Fruit fly (Drosophila melanogaster) whole organism, embryonic: ENCODE measurements around the gene mRpS7.
A peak's percentile ranks its signal among the peaks of the same experiment; 100 is the strongest.

ENCODE experiments used
- C15 ChIP-seq: fragments of 200-800 bp; sonication (Bioruptor generic); IDR thresholded peaks from 3 replicates; pipeline ENCODE4 v1.3.6; 2022; ENCODE audit warnings: missing biosample characterization, missing genetic modification characterization
- CG11456 ChIP-seq: fragments of 200-800 bp; sonication (Bioruptor generic); IDR thresholded peaks from 3 replicates; pipeline ENCODE4 v1.3.6; 2022; ENCODE audit warnings: missing biosample characterization, missing genetic modification characterization
- CG14860 ChIP-seq: fragments of 200-800 bp; sonication (Bioruptor generic); IDR thresholded peaks from 3 replicates; pipeline ENCODE4 v1.3.6; 2022; ENCODE audit warnings: missing biosample characterization, missing genetic modification characterization; ENCODE audit not compliant: partially characterized antibody
- CG14965 ChIP-seq: fragments of 200-800 bp; sonication (Bioruptor generic); optimal IDR thresholded peaks from 2 replicates; lab custom pipeline; 2016; ENCODE audit warnings: missing biosample characterization, missing genetic modification characterization, borderline replicate concordance
- CG18476 ChIP-seq: fragments of 200-800 bp; sonication (Bioruptor generic); optimal IDR thresholded peaks from 2 replicates; lab custom pipeline; 2016; ENCODE audit warnings: missing biosample characterization, mild to moderate bottlenecking, missing genetic modification characterization
- CG31365 ChIP-seq: fragments of 200-800 bp; sonication (Bioruptor generic); optimal IDR thresholded peaks from 2 replicates; lab custom pipeline; 2018; ENCODE audit warnings: missing biosample characterization, mild to moderate bottlenecking, missing genetic modification characterization
- CG32772 ChIP-seq: fragments of 200-800 bp; sonication (Bioruptor generic); IDR thresholded peaks from 2 replicates; pipeline ENCODE4 v1.3.6; 2022; ENCODE audit warnings: missing biosample characterization, missing genetic modification characterization
- CG43689 ChIP-seq: fragments of 200-800 bp; sonication (Bioruptor generic); IDR thresholded peaks from 2 replicates; pipeline ENCODE4 v1.3.6; 2022; ENCODE audit warnings: missing biosample characterization, missing genetic modification characterization
- CG5953 ChIP-seq: fragments of 200-800 bp; sonication (Bioruptor generic); IDR thresholded peaks from 2 replicates; pipeline ENCODE4 v1.3.6; 2022; ENCODE audit warnings: missing biosample characterization, missing genetic modification characterization
- CG6765 ChIP-seq: fragments of 200-800 bp; sonication (Bioruptor generic); optimal IDR thresholded peaks from 3 replicates; lab custom pipeline; 2017; ENCODE audit warnings: missing biosample characterization, mild to moderate bottlenecking, missing genetic modification characterization
- CG7745 ChIP-seq: fragments of 200-800 bp; sonication (Bioruptor generic); optimal IDR thresholded peaks from 2 replicates; lab custom pipeline; 2018; ENCODE audit warnings: missing biosample characterization, mild to moderate bottlenecking, missing genetic modification characterization, moderate library complexity
- CG7928 ChIP-seq: fragments of 200-800 bp; sonication (Bioruptor generic); optimal IDR thresholded peaks from 2 replicates; lab custom pipeline; 2017; ENCODE audit warnings: missing biosample characterization, mild to moderate bottlenecking, missing genetic modification characterization
- CG8281 ChIP-seq: fragments of 200-800 bp; sonication (Bioruptor generic); optimal IDR thresholded peaks from 2 replicates; lab custom pipeline; 2018; ENCODE audit warnings: missing biosample characterization, mild to moderate bottlenecking, missing genetic modification characterization, moderate library complexity
- CG8478 ChIP-seq: fragments of >200 bp; optimal IDR thresholded peaks from 2 replicates; lab custom pipeline; 2018
- CG8765 ChIP-seq: fragments of 200-800 bp; sonication (Bioruptor generic); IDR thresholded peaks from 2 replicates; pipeline ENCODE4 v1.3.6; 2022; ENCODE audit warnings: missing biosample characterization, missing genetic modification characterization
- CG9727 ChIP-seq: fragments of 200-800 bp; sonication (Bioruptor generic); optimal IDR thresholded peaks from 3 replicates; lab custom pipeline; 2017; ENCODE audit warnings: missing biosample characterization, mild to moderate bottlenecking, missing genetic modification characterization
- Dfd ChIP-seq, 2 experiments: fragments of >200 bp; optimal IDR thresholded peaks; 2 replicates each; lab custom pipeline; 2017; ENCODE audit warnings: missing biosample characterization in 2 of 2, missing genetic modification characterization in 2 of 2
- Ets65A ChIP-seq: fragments of 200-800 bp; sonication (Bioruptor generic); peaks from one replicate; lab custom pipeline; 2016; ENCODE audit warnings: missing biosample characterization, missing genetic modification characterization
- Gsc ChIP-seq: fragments of 200-800 bp; sonication (Bioruptor generic); IDR thresholded peaks from 2 replicates; pipeline ENCODE4 v1.3.6; 2022; ENCODE audit warnings: missing biosample characterization, missing genetic modification characterization
- HHEX ChIP-seq: fragments of 200-800 bp; sonication (Bioruptor generic); optimal IDR thresholded peaks from 3 replicates; lab custom pipeline; 2017; ENCODE audit warnings: missing biosample characterization, mild to moderate bottlenecking, missing genetic modification characterization, missing genetic modification reagents
- HLHmδ ChIP-seq: fragments of 200-800 bp; sonication (Bioruptor generic); optimal IDR thresholded peaks from 2 replicates; lab custom pipeline; 2018; ENCODE audit warnings: missing biosample characterization, mild to moderate bottlenecking, missing genetic modification characterization, moderate library complexity
- Hmx ChIP-seq: fragments of 200-800 bp; sonication (Bioruptor generic); optimal IDR thresholded peaks from 2 replicates; lab custom pipeline; 2016; ENCODE audit warnings: missing biosample characterization, missing genetic modification characterization
- Hr51 ChIP-seq, 2 experiments: fragments of 200-800 bp; sonication (Bioruptor generic); optimal IDR thresholded peaks; 2 replicates in 1 of 2; 3 replicates in 1 of 2; lab custom pipeline; 2016 to 2018; ENCODE audit warnings: missing biosample characterization in 2 of 2, missing genetic modification characterization in 2 of 2, mild to moderate bottlenecking in 1 of 2, moderate library complexity in 1 of 2
- Lhr ChIP-seq: fragments of 200-800 bp; sonication (Bioruptor generic); optimal IDR thresholded peaks from 3 replicates; lab custom pipeline; 2017; ENCODE audit warnings: mild to moderate bottlenecking, missing biosample characterization, missing genetic modification reagents, missing genetic modification characterization
- Nf-YA ChIP-seq: fragments of 200-800 bp; sonication (Bioruptor generic); IDR thresholded peaks from 2 replicates; pipeline ENCODE4 v1.3.6; 2022; ENCODE audit warnings: missing biosample characterization, missing genetic modification characterization
- Scr ChIP-seq: fragments of 200-800 bp; sonication (Bioruptor generic); IDR thresholded peaks from 2 replicates; pipeline ENCODE4 v1.3.6; 2022; ENCODE audit warnings: missing biosample characterization, missing genetic modification characterization; ENCODE audit not compliant: partially characterized antibody
- ash1 ChIP-seq: fragments of 200-800 bp; sonication (Bioruptor generic); optimal IDR thresholded peaks from 2 replicates; lab custom pipeline; 2018; ENCODE audit warnings: missing biosample characterization, mild to moderate bottlenecking, missing genetic modification characterization
- ato ChIP-seq: fragments of 200-800 bp; sonication (Bioruptor generic); IDR thresholded peaks from 2 replicates; pipeline ENCODE4 v1.3.6; 2022; ENCODE audit warnings: missing biosample characterization, missing genetic modification characterization; ENCODE audit not compliant: partially characterized antibody
- bcd ChIP-seq: fragments of 200-800 bp; sonication (Bioruptor generic); optimal IDR thresholded peaks from 2 replicates; lab custom pipeline; 2017; ENCODE audit warnings: missing biosample characterization, mild to moderate bottlenecking, missing genetic modification characterization
- caup ChIP-seq: fragments of 200-800 bp; sonication (Bioruptor generic); optimal IDR thresholded peaks from 3 replicates; lab custom pipeline; 2017; ENCODE audit warnings: missing biosample characterization, mild to moderate bottlenecking, missing genetic modification characterization, moderate library complexity; ENCODE audit not compliant: severe bottlenecking
- chn ChIP-seq: fragments of 200-800 bp; sonication (Bioruptor generic); optimal IDR thresholded peaks from 2 replicates; lab custom pipeline; 2016; ENCODE audit warnings: missing biosample characterization, missing genetic modification characterization
- corto ChIP-seq: fragments of 200-800 bp; sonication (Bioruptor generic); optimal IDR thresholded peaks from 2 replicates; lab custom pipeline; 2016; ENCODE audit warnings: missing biosample characterization, mild to moderate bottlenecking, missing genetic modification characterization, moderate library complexity
- danr ChIP-seq: fragments of 200-800 bp; sonication (Bioruptor generic); IDR thresholded peaks from 2 replicates; pipeline ENCODE4 v1.3.6; 2022; ENCODE audit warnings: missing biosample characterization, missing genetic modification characterization
- ewg ChIP-seq: fragments of 200-800 bp; sonication (Bioruptor generic); optimal IDR thresholded peaks from 3 replicates; lab custom pipeline; 2017; ENCODE audit warnings: mild to moderate bottlenecking, missing biosample characterization, missing genetic modification reagents, missing genetic modification characterization
- gcm2 ChIP-seq: fragments of 200-800 bp; sonication (Bioruptor generic); optimal IDR thresholded peaks from 2 replicates; lab custom pipeline; 2016; ENCODE audit warnings: missing biosample characterization, missing genetic modification characterization
- gro ChIP-seq: fragments of 200-800 bp; sonication (Bioruptor generic); optimal IDR thresholded peaks from 2 replicates; lab custom pipeline; 2016; ENCODE audit warnings: missing biosample characterization, missing genetic modification characterization
- gsb ChIP-seq: fragments of 200-800 bp; sonication (Bioruptor generic); IDR thresholded peaks from 2 replicates; pipeline ENCODE4 v1.3.6; 2022; ENCODE audit warnings: missing biosample characterization, missing genetic modification characterization
- ham ChIP-seq: fragments of 200-800 bp; sonication (Bioruptor generic); IDR thresholded peaks from 2 replicates; pipeline ENCODE4 v1.3.6; 2022; ENCODE audit warnings: missing biosample characterization, missing genetic modification characterization
- hbn ChIP-seq: fragments of 200-800 bp; sonication (Bioruptor generic); IDR thresholded peaks from 2 replicates; pipeline ENCODE4 v1.3.6; 2022; ENCODE audit warnings: missing biosample characterization, missing genetic modification characterization; ENCODE audit not compliant: partially characterized antibody
- hth ChIP-seq: fragments of >200 bp; optimal IDR thresholded peaks from 2 replicates; lab custom pipeline; 2017; ENCODE audit warnings: inconsistent platforms
- jumu ChIP-seq: fragments of 200-800 bp; sonication (Bioruptor generic); optimal IDR thresholded peaks from 3 replicates; lab custom pipeline; 2016; ENCODE audit warnings: missing biosample characterization, missing genetic modification characterization
- knrl ChIP-seq: fragments of 200-800 bp; sonication (Bioruptor generic); IDR thresholded peaks from 3 replicates; pipeline ENCODE4 v1.3.6; 2022; ENCODE audit warnings: missing biosample characterization, missing genetic modification characterization; ENCODE audit not compliant: partially characterized antibody
- lmd ChIP-seq: fragments of 200-800 bp; sonication (Bioruptor generic); IDR thresholded peaks from 2 replicates; pipeline ENCODE4 v1.3.6; 2022; ENCODE audit warnings: missing biosample characterization, missing genetic modification characterization
- p53 ChIP-seq: fragments of 200-800 bp; sonication (Bioruptor generic); optimal IDR thresholded peaks from 2 replicates; lab custom pipeline; 2016; ENCODE audit warnings: missing biosample characterization, missing genetic modification characterization
- pros ChIP-seq: fragments of 200-800 bp; sonication (Bioruptor generic); optimal IDR thresholded peaks from 3 replicates; lab custom pipeline; 2019; ENCODE audit warnings: missing biosample characterization, mild to moderate bottlenecking, missing genetic modification characterization, moderate library complexity
- salm ChIP-seq: fragments of 200-800 bp; sonication (Bioruptor generic); optimal IDR thresholded peaks from 2 replicates; lab custom pipeline; 2018; ENCODE audit warnings: missing biosample characterization, mild to moderate bottlenecking, missing genetic modification characterization
- sc ChIP-seq, 3 experiments: fragments of >200 bp in 2 of 3; fragments of 200-800 bp in 1 of 3; sonication (Bioruptor generic) in 1 of 3; optimal IDR thresholded peaks; 2 replicates in 2 of 3; 3 replicates in 1 of 3; lab custom pipeline; 2017; ENCODE audit warnings: mild to moderate bottlenecking in 1 of 3, missing biosample characterization in 1 of 3, missing genetic modification characterization in 1 of 3, missing genetic modification reagents in 1 of 3
- stwl ChIP-seq: fragments of 200-800 bp; sonication (Bioruptor generic); optimal IDR thresholded peaks from 3 replicates; lab custom pipeline; 2018; ENCODE audit warnings: missing biosample characterization, mild to moderate bottlenecking, missing genetic modification characterization, moderate library complexity
- zfh2 ChIP-seq: fragments of 200-800 bp; sonication (Bioruptor generic); optimal IDR thresholded peaks from 2 replicates; lab custom pipeline; 2016; ENCODE audit warnings: missing biosample characterization, missing genetic modification characterization

Gene mRpS7

dm6 chr2L:10430802-10431476, 44.5 kb downstream of the mRpS7 start, which contains the start of the genes Bug22 and TfIIB (continued):
- TF ChIP-seq CG11456 (GFP tag; lab: Robert Waterston, UW) (peak; percentile 90), HHEX (peak; percentile 48), salm (tag; lab: Kevin White, UChicago) (peak; percentile 17), sc (optimal IDR thresholded peaks at IDR 0.05; lab: Kevin White, UChicago) (no peak), sc (GFP tag; optimal IDR thresholded peaks at IDR 0.05; lab: Kevin White, UChicago) (no peak), Nf-YA (GFP tag; lab: Robert Waterston, UW) (no peak), lmd (GFP tag; lab: Robert Waterston, UW) (no peak; the same call in 1 of the 2 replicates), Dfd (GFP tag; optimal IDR thresholded peaks at IDR 0.05; lab: Kevin White, UChicago) (no peak), ewg (GFP tag; lab: Kevin White, UChicago) (peak; percentile 49), corto (GFP tag; lab: Kevin White, UChicago) (no peak), HLHmδ (GFP tag; lab: Kevin White, UChicago) (peak; percentile 30), CG43689 (GFP tag; lab: Robert Waterston, UW) (no peak), CG8478 (lab: Kevin White, UChicago) (no peak), Ets65A (GFP tag; lab: Kevin White, UChicago) (peak; percentile 94), Scr (no peak), CG14860 (GFP tag; lab: Robert Waterston, UW) (0 out of 3 replicates have a peak, but pooled peaks have one; percentile 49), CG8281 (tag; lab: Kevin White, UChicago) (no peak), CG7745 (no peak), CG31365 (tag; lab: Kevin White, UChicago) (no peak), stwl (tag; lab: Kevin White, UChicago) (peak; percentile 64), pros (no peak), hbn (GFP tag; lab: Robert Waterston, UW) (no peak), CG5953 (GFP tag; lab: Robert Waterston, UW) (no peak), CG8765 (GFP tag; lab: Robert Waterston, UW) (no peak), CG9727 (GFP tag; lab: Kevin White, UChicago) (peak; percentile 72), p53 (GFP tag; lab: Kevin White, UChicago) (no peak), caup (GFP tag; lab: Kevin White, UChicago) (no peak), CG7928 (GFP tag; lab: Kevin White, UChicago) (no peak), CG18476 (GFP tag; lab: Kevin White, UChicago) (peak; percentile 57), chn (GFP tag; lab: Kevin White, UChicago) (peak; percentile 81), Gsc (GFP tag; lab: Robert Waterston, UW) (no peak), CG32772 (GFP tag; lab: Robert Waterston, UW) (peak; percentile 45; the same call in 1 of the 2 replicates), ham (GFP tag; lab: Robert Waterston, UW) (no peak), knrl (GFP tag; lab: Robert Waterston, UW) (no peak), CG6765 (GFP tag; lab: Kevin White, UChicago) (no peak), hth (lab: Kevin White, UChicago) (no peak), zfh2 (peak; percentile 75), gsb (GFP tag; lab: Robert Waterston, UW) (0 out of 2 replicates have a peak, but pooled peaks have one; percentile 30), Hmx (GFP tag; lab: Kevin White, UChicago) (peak; percentile 26), ato (GFP tag; lab: Robert Waterston, UW) (no peak), gro (GFP tag; lab: Kevin White, UChicago) (peak; percentile 19), Lhr (peak; percentile 26), jumu (peak; percentile 61), gcm2 (GFP tag; lab: Kevin White, UChicago) (no peak), danr (GFP tag; lab: Robert Waterston, UW) (no peak), C15 (GFP tag; lab: Robert Waterston, UW) (no peak), ash1 (no peak), bcd (no peak), Hr51 (GFP tag; optimal IDR thresholded peaks at IDR 0.05; lab: Kevin White, UChicago) (peak; percentile 75 to 76), CG14965 (GFP tag; lab: Kevin White, UChicago) (no peak)
